Worm (Caenorhabditis elegans) whole organism, L1 larva: ENCODE data around the gene H06A10.1.

Experiments used
- C16A3.4 ChIP-seq: fragments of 150-350 bp; optimal IDR thresholded peaks from 2 replicates; lab custom pipeline; 2014; ENCODE audit warnings: missing biosample characterization, missing genetic modification characterization
- aha-1 ChIP-seq: fragments of 150-350 bp; optimal IDR thresholded peaks from 2 replicates; lab custom pipeline; 2014; ENCODE audit warnings: missing biosample characterization, missing genetic modification characterization
- aly-2 ChIP-seq: fragments of 150-350 bp; optimal IDR thresholded peaks from 2 replicates; lab custom pipeline; 2014; ENCODE audit warnings: missing biosample characterization, missing genetic modification characterization
- ceh-63 ChIP-seq: fragments of 200-800 bp; sonication (Bioruptor generic); optimal IDR thresholded peaks from 2 replicates; lab custom pipeline; 2018; ENCODE audit warnings: mild to moderate bottlenecking, missing genetic modification characterization, missing compliant biosample characterization
- ceh-8 ChIP-seq: fragments of 200-800 bp; sonication (Bioruptor generic); optimal IDR thresholded peaks from 2 replicates; lab custom pipeline; 2018; ENCODE audit warnings: mild to moderate bottlenecking, missing genetic modification characterization, moderate library complexity, missing compliant biosample characterization
- ceh-88 ChIP-seq: fragments of 200-800 bp; sonication (Bioruptor generic); IDR thresholded peaks from 2 replicates; pipeline ENCODE4 v1.3.6; 2022; ENCODE audit warnings: missing genetic modification characterization, missing compliant biosample characterization
- dpl-1 ChIP-seq, 3 experiments: fragments of 150-350 bp in 2 of 3; sonication (generic microtip) in 1 of 3; optimal IDR thresholded peaks; 2 replicates each; lab custom pipeline; 2014 to 2017; ENCODE audit warnings: missing biosample characterization in 3 of 3, missing genetic modification characterization in 3 of 3, missing genetic modification reagents in 3 of 3
- efl-3 ChIP-seq: fragments of 200-800 bp; sonication (Bioruptor generic); optimal IDR thresholded peaks from 2 replicates; lab custom pipeline; 2018; ENCODE audit warnings: mild to moderate bottlenecking, missing genetic modification characterization, missing compliant biosample characterization
- elt-3 ChIP-seq, 6 experiments: fragments of 150-350 bp in 1 of 6; sonication (generic microtip); optimal IDR thresholded peaks; 2 replicates each; lab custom pipeline; 2017 to 2018; ENCODE audit warnings: missing biosample characterization in 6 of 6, missing genetic modification characterization in 6 of 6, inconsistent platforms in 1 of 6
- ets-5 ChIP-seq: fragments of 200-800 bp; sonication (Bioruptor generic); IDR thresholded peaks from 2 replicates; pipeline ENCODE4 v1.3.6; 2022; ENCODE audit warnings: missing genetic modification characterization, missing compliant biosample characterization
- fkh-10 ChIP-seq: sonication (generic microtip); optimal IDR thresholded peaks from 2 replicates; lab custom pipeline; 2017; ENCODE audit warnings: missing biosample characterization, missing genetic modification reagents, missing genetic modification characterization
- fkh-8 ChIP-seq: sonication (generic microtip); optimal IDR thresholded peaks from 2 replicates; lab custom pipeline; 2016; ENCODE audit warnings: mild to moderate bottlenecking, missing genetic modification characterization, missing compliant biosample characterization
- fos-1 ChIP-seq: fragments of 150-350 bp; optimal IDR thresholded peaks from 2 replicates; lab custom pipeline; 2014; ENCODE audit warnings: missing biosample characterization, missing genetic modification characterization
- hpl-2 ChIP-seq: fragments of 150-350 bp; optimal IDR thresholded peaks from 2 replicates; lab custom pipeline; 2014; ENCODE audit warnings: missing biosample characterization, missing genetic modification reagents, missing genetic modification characterization
- isw-1 ChIP-seq: fragments of 200-800 bp; sonication (Bioruptor generic); IDR thresholded peaks from 2 replicates; pipeline ENCODE4 v1.3.6; 2022; ENCODE audit warnings: missing genetic modification characterization, missing compliant biosample characterization
- lin-13 ChIP-seq: fragments of 150-350 bp; optimal IDR thresholded peaks from 2 replicates; lab custom pipeline; 2014; ENCODE audit warnings: missing biosample characterization, missing genetic modification reagents, missing genetic modification characterization
- lin-14 ChIP-seq: fragments of 200-800 bp; sonication (Bioruptor generic); optimal IDR thresholded peaks from 2 replicates; lab custom pipeline; 2018; ENCODE audit warnings: mild to moderate bottlenecking, missing genetic modification characterization, moderate library complexity, missing compliant biosample characterization
- lin-35 ChIP-seq, 2 experiments: fragments of 150-350 bp; optimal IDR thresholded peaks; 2 replicates each; lab custom pipeline; 2014; ENCODE audit warnings: missing biosample characterization in 2 of 2, missing genetic modification characterization in 2 of 2, missing genetic modification reagents in 2 of 2
- lin-39 ChIP-seq: fragments of 150-350 bp; optimal IDR thresholded peaks from 2 replicates; lab custom pipeline; 2014; ENCODE audit warnings: missing biosample characterization, missing genetic modification reagents, missing genetic modification characterization
- mdl-1 ChIP-seq, 2 experiments: fragments of 150-350 bp; optimal IDR thresholded peaks; 2 replicates each; lab custom pipeline; 2014 to 2017; ENCODE audit warnings: missing biosample characterization in 2 of 2, missing genetic modification characterization in 2 of 2, inconsistent platforms in 1 of 2
- nhr-11 ChIP-seq: fragments of 150-350 bp; optimal IDR thresholded peaks from 2 replicates; lab custom pipeline; 2014; ENCODE audit warnings: missing biosample characterization, missing genetic modification characterization
- nhr-12 ChIP-seq: sonication (generic microtip); optimal IDR thresholded peaks from 2 replicates; lab custom pipeline; 2017; ENCODE audit warnings: missing biosample characterization, missing genetic modification characterization
- nhr-19 ChIP-seq: fragments of 200-800 bp; sonication (Bioruptor generic); conservative IDR thresholded peaks from 2 replicates; pipeline ENCODE4 v1.3.6; 2022; ENCODE audit warnings: missing genetic modification characterization, missing compliant biosample characterization
- nhr-20 ChIP-seq: sonication (generic microtip); optimal IDR thresholded peaks from 2 replicates; lab custom pipeline; 2016; ENCODE audit warnings: mild to moderate bottlenecking, missing genetic modification characterization, missing compliant biosample characterization
- nhr-237 ChIP-seq: fragments of 150-350 bp; optimal IDR thresholded peaks from 2 replicates; lab custom pipeline; 2014; ENCODE audit warnings: missing biosample characterization, missing genetic modification characterization
- nhr-28 ChIP-seq: fragments of 150-350 bp; optimal IDR thresholded peaks from 2 replicates; lab custom pipeline; 2014; ENCODE audit warnings: missing biosample characterization, missing genetic modification characterization
- nhr-47 ChIP-seq: sonication (generic microtip); optimal IDR thresholded peaks from 2 replicates; lab custom pipeline; 2016; ENCODE audit warnings: mild to moderate bottlenecking, missing genetic modification characterization, moderate library complexity, missing compliant biosample characterization
- nhr-71 ChIP-seq: sonication (generic microtip); optimal IDR thresholded peaks from 2 replicates; lab custom pipeline; 2016; ENCODE audit warnings: mild to moderate bottlenecking, missing genetic modification characterization, moderate library complexity, missing compliant biosample characterization
- nhr-76 ChIP-seq: sonication (generic microtip); optimal IDR thresholded peaks from 2 replicates; lab custom pipeline; 2017; ENCODE audit warnings: missing biosample characterization, missing genetic modification characterization
- nhr-85 ChIP-seq: sonication (generic microtip); peaks from one replicate; lab custom pipeline; 2016; ENCODE audit warnings: missing genetic modification characterization, inconsistent platforms, missing compliant biosample characterization
- pag-3 ChIP-seq: sonication (generic microtip); optimal IDR thresholded peaks from 2 replicates; lab custom pipeline; 2017; ENCODE audit warnings: missing genetic modification characterization, mild to moderate bottlenecking, missing compliant biosample characterization, antibody characterized with exemption, borderline replicate concordance; ENCODE audit not compliant: insufficient read depth
- skn-1 ChIP-seq: fragments of 150-350 bp; optimal IDR thresholded peaks from 2 replicates; lab custom pipeline; 2014; ENCODE audit warnings: missing biosample characterization, missing genetic modification characterization
- snu-23 ChIP-seq: sonication (generic microtip); optimal IDR thresholded peaks from 2 replicates; lab custom pipeline; 2016; ENCODE audit warnings: missing genetic modification characterization, missing compliant biosample characterization
- sox-4 ChIP-seq: sonication (generic microtip); optimal IDR thresholded peaks from 2 replicates; lab custom pipeline; 2016; ENCODE audit warnings: missing genetic modification characterization, missing compliant biosample characterization
- sptf-1 ChIP-seq: fragments of 150-350 bp; optimal IDR thresholded peaks from 2 replicates; lab custom pipeline; 2014; ENCODE audit warnings: missing biosample characterization, missing genetic modification characterization
- sup-37 ChIP-seq: fragments of 200-800 bp; sonication (Bioruptor generic); optimal IDR thresholded peaks from 2 replicates; lab custom pipeline; 2018; ENCODE audit warnings: mild to moderate bottlenecking, missing genetic modification characterization, missing compliant biosample characterization
- unc-130 ChIP-seq: fragments of 150-350 bp; optimal IDR thresholded peaks from 2 replicates; lab custom pipeline; 2017; ENCODE audit warnings: missing biosample characterization, missing genetic modification characterization, inconsistent platforms
- unc-98 ChIP-seq: fragments of 200-800 bp; sonication (Bioruptor generic); IDR thresholded peaks from 2 replicates; pipeline ENCODE4 v1.3.6; 2022; ENCODE audit warnings: missing genetic modification characterization, missing compliant biosample characterization
- ztf-11 ChIP-seq, 2 experiments: sonication (generic microtip); optimal IDR thresholded peaks; 2 replicates each; lab custom pipeline; 2016 to 2017; ENCODE audit warnings: missing genetic modification characterization in 2 of 2, missing biosample characterization in 1 of 2, missing compliant biosample characterization in 1 of 2
- ztf-4 ChIP-seq: fragments of 150-350 bp; optimal IDR thresholded peaks from 2 replicates; lab custom pipeline; 2014; ENCODE audit warnings: missing biosample characterization, missing genetic modification characterization

H06A10.1 gene

DNA sequence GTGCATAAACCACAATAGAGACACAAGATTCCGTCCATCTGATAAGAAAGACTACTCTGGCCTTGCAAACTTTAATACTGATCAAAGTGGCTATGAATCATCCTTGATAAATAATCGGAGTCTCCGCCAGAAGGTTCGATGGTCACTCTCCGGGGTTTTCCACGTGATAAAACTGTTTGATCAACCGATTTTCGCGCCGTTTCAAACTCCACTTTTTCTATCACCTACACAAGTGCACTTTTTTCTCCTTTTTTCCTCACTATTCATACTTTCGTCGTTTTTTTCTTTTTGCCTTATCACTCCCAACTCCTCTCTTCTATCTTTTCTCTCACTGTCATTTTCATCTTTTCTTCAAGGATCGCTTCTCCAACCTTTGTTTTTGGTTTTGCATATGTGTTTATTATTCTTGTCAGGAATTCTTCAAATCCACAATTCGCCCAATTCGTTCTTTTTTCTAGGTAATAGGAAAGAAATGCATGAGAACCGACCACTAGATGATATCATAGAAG lies 21.4 kb downstream of the H06A10.1 start, which contains the start of gene F18H3.4 (continued):
- no peak for TF ChIP-seq isw-1 (GFP tag; lab: Robert Waterston, UW)
- TF ChIP-seq nhr-20 (tag; lab: Kevin White, UChicago): peak; percentile 93
- TF ChIP-seq snu-23 (GFP tag; lab: Kevin White, UChicago): peak; percentile 47
- no peak for TF ChIP-seq efl-3
- TF ChIP-seq nhr-85 (tag; lab: Kevin White, UChicago): peak; percentile 81
- no peak for TF ChIP-seq unc-98 (GFP tag; lab: Robert Waterston, UW)
- no peak for TF ChIP-seq nhr-28
- TF ChIP-seq fkh-10 (GFP tag; lab: Kevin White, UChicago): no peak
- TF ChIP-seq hpl-2 (GFP tag; lab: Kevin White, UChicago): no peak
- TF ChIP-seq pag-3 (tag; lab: Kevin White, UChicago): no peak
- TF ChIP-seq nhr-12 (tag; lab: Kevin White, UChicago): no peak
- peak; percentile 57 for TF ChIP-seq lin-14 (GFP tag; lab: Kevin White, UChicago)
- TF ChIP-seq ceh-63 (GFP tag; lab: Kevin White, UChicago): no peak
- TF ChIP-seq mdl-1 (tag; optimal IDR thresholded peaks at IDR 0.05; lab: Kevin White, UChicago): peak in 1 of 2 experiments; percentile 79
- TF ChIP-seq ets-5 (GFP tag; lab: Robert Waterston, UW): no peak
- TF ChIP-seq nhr-47 (tag; lab: Kevin White, UChicago): peak; percentile 31
- TF ChIP-seq sup-37 (GFP tag; lab: Kevin White, UChicago): no peak
- TF ChIP-seq lin-35 (GFP tag; optimal IDR thresholded peaks at IDR 0.05; lab: Kevin White, UChicago): peak in 1 of 2 experiments; percentile 78
- TF ChIP-seq sptf-1: no peak
- TF ChIP-seq ztf-4: no peak
- TF ChIP-seq nhr-76 (tag; lab: Kevin White, UChicago): no peak
- peak; percentile 80 for TF ChIP-seq nhr-71
- no peak for TF ChIP-seq aly-2 (tag; lab: Kevin White, UChicago)
- TF ChIP-seq nhr-237 (tag; lab: Kevin White, UChicago): no peak
- no peak for TF ChIP-seq ztf-11 (tag; optimal IDR thresholded peaks at IDR 0.05; lab: Kevin White, UChicago)
- peak; percentile 19 to 42 (median 23) for TF ChIP-seq dpl-1 (GFP tag; optimal IDR thresholded peaks at IDR 0.05; lab: Kevin White, UChicago)
- TF ChIP-seq sox-4 (tag; lab: Kevin White, UChicago): no peak
- no peak for TF ChIP-seq lin-13 (GFP tag; lab: Kevin White, UChicago)
- peak; percentile 57 for TF ChIP-seq fos-1
- no peak for TF ChIP-seq unc-130 (tag; lab: Kevin White, UChicago)
- TF ChIP-seq fkh-8 (tag; lab: Kevin White, UChicago): no peak
- TF ChIP-seq ceh-8: no peak
- no peak for TF ChIP-seq C16A3.4 (tag; lab: Kevin White, UChicago)
- no peak for TF ChIP-seq nhr-11 (tag; lab: Kevin White, UChicago)
- peak in 4 of 6 experiments; percentile 36 to 75 (median 55) for TF ChIP-seq elt-3 (tag; optimal IDR thresholded peaks at IDR 0.05; lab: Kevin White, UChicago)
- TF ChIP-seq lin-39 (tag; lab: Kevin White, UChicago): no peak
- TF ChIP-seq, all 84 proteins: peak for 25

DNA sequence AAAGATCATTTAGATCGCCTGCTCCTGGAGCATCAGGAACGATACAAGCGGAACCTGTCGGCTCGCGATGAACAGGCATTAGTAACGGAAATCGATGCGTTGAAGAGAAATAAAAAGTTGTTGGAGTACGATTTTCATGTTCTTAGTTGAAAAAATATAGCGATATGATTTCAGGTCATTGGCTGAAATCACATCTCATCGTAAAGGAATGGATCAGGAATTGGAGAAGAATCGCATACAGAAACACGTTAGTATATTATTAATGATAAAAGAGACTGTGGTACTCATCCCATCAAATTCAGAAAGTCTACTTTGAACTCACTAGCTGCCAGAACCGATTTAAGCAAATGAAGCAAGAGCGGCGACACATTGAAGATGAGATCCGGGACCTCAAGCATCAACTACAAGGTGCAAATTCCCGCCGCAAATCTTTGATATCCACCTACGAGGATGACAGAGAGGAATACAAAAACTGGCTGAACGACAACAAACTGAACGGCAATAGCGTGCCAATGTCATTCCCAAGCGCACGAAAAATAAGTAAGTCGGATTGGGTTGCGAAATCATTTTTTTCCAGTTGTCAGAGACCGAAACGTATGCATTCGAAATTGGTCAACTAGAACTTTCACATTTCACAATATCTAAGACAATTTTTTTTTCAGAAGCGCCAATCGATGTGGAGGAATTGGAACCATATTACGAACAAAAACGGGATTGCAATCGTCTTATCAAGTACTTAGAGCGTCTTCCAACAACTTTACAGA lies 22.9 kb downstream of the H06A10.1 start:
- TF ChIP-seq aha-1 (tag; lab: Kevin White, UChicago) (no peak), ceh-63 (GFP tag; lab: Kevin White, UChicago) (no peak), ceh-88 (no peak), dpl-1 (GFP tag; optimal IDR thresholded peaks at IDR 0.05; lab: Kevin White, UChicago) (no peak), hpl-2 (GFP tag; lab: Kevin White, UChicago) (no peak), lin-39 (tag; lab: Kevin White, UChicago) (no peak), skn-1 (tag; lab: Kevin White, UChicago) (peak; percentile 4), nhr-19 (GFP tag; lab: Robert Waterston, UW) (no peak)
